Worm (Caenorhabditis elegans): ENCODE results near the gene srg-15.

The srg-15 gene

ce11 chrII:8743379-8744173, 33.4 kb upstream of the srg-15 start, which contains the start of gene mak-1:
Gene mak-1, plus strand, starts transcription at chrII:8744071.
- TF ChIP-seq him-1 (tag; optimal IDR thresholded peaks at IDR 0.05) (no peak), W03F9.2 (tag; optimal IDR thresholded peaks at IDR 0.05) (no peak), dao-5 (tag; optimal IDR thresholded peaks at IDR 0.05) (no peak)

ce11 chrII:8742972-8743371, 32.8 kb upstream of the srg-15 start:
- no peak for TF ChIP-seq W03F9.2 (tag; optimal IDR thresholded peaks at IDR 0.05)
- TF ChIP-seq him-1 (tag; optimal IDR thresholded peaks at IDR 0.05): no peak
- no peak for TF ChIP-seq dao-5 (tag; optimal IDR thresholded peaks at IDR 0.05)

- TF ChIP-seq W03F9.2 (tag; optimal IDR thresholded peaks at IDR 0.05): no peak
- TF ChIP-seq dao-5 (tag; optimal IDR thresholded peaks at IDR 0.05): no peak
- no peak for TF ChIP-seq him-1 (tag; optimal IDR thresholded peaks at IDR 0.05)
Observed at ce11 chrII:8742006-8742847, 32.0 kb upstream of the srg-15 start.

ce11 chrII:8741277-8741676, 31.1 kb upstream of the srg-15 start:
- TF ChIP-seq him-1 (tag; optimal IDR thresholded peaks at IDR 0.05) (no peak), W03F9.2 (tag; optimal IDR thresholded peaks at IDR 0.05) (no peak), dao-5 (tag; optimal IDR thresholded peaks at IDR 0.05) (no peak)

- no peak for TF ChIP-seq W03F9.2 (tag; optimal IDR thresholded peaks at IDR 0.05)
- TF ChIP-seq him-1 (tag; optimal IDR thresholded peaks at IDR 0.05): no peak
- no peak for TF ChIP-seq dao-5 (tag; optimal IDR thresholded peaks at IDR 0.05)
Observed at ce11 chrII:8740326-8740949, 30.2 kb upstream of the srg-15 start.

ce11 chrII:8738955-8739354, 28.7 kb upstream of the srg-15 start:
- TF ChIP-seq him-1 (tag; optimal IDR thresholded peaks at IDR 0.05): no peak
- no peak for TF ChIP-seq W03F9.2 (tag; optimal IDR thresholded peaks at IDR 0.05)
- no peak for TF ChIP-seq dao-5 (tag; optimal IDR thresholded peaks at IDR 0.05)

ce11 chrII:8738244-8738643, 28.0 kb upstream of the srg-15 start:
- TF ChIP-seq W03F9.2 (tag; optimal IDR thresholded peaks at IDR 0.05): no peak
- no peak for TF ChIP-seq him-1 (tag; optimal IDR thresholded peaks at IDR 0.05)
- TF ChIP-seq dao-5 (tag; optimal IDR thresholded peaks at IDR 0.05): no peak

- TF ChIP-seq dao-5 (tag; optimal IDR thresholded peaks at IDR 0.05): no peak
- TF ChIP-seq him-1 (tag; optimal IDR thresholded peaks at IDR 0.05): no peak
Observed at ce11 chrII:8737456-8737855, 27.2 kb upstream of the srg-15 start, which contains the start of gene idpb-4. Gene idpb-4, minus strand, starts transcription at chrII:8737556.

ce11 chrII:8733627-8734026, 23.4 kb upstream of the srg-15 start:
- no peak for TF ChIP-seq W03F9.2 (tag; optimal IDR thresholded peaks at IDR 0.05)
- TF ChIP-seq him-1 (tag; optimal IDR thresholded peaks at IDR 0.05): no peak

ce11 chrII:8732339-8733100, 22.3 kb upstream of the srg-15 start, which contains the start of gene rol-6:
Gene rol-6, plus strand, starts transcription at chrII:8733050.
- TF ChIP-seq him-1 (tag; optimal IDR thresholded peaks at IDR 0.05) (no peak), dao-5 (tag; optimal IDR thresholded peaks at IDR 0.05) (no peak), W03F9.2 (tag; optimal IDR thresholded peaks at IDR 0.05) (no peak)

ce11 chrII:8731736-8732229, 21.6 kb upstream of the srg-15 start:
- no peak for TF ChIP-seq dao-5 (tag; optimal IDR thresholded peaks at IDR 0.05)
- no peak for TF ChIP-seq him-1 (tag; optimal IDR thresholded peaks at IDR 0.05)
- no peak for TF ChIP-seq W03F9.2 (tag; optimal IDR thresholded peaks at IDR 0.05)

- TF ChIP-seq him-1 (tag; optimal IDR thresholded peaks at IDR 0.05): no peak
- TF ChIP-seq dao-5 (tag; optimal IDR thresholded peaks at IDR 0.05): no peak
- no peak for TF ChIP-seq W03F9.2 (tag; optimal IDR thresholded peaks at IDR 0.05)
Observed at ce11 chrII:8730960-8731693, 20.9 kb upstream of the srg-15 start.

All from whole organism, L4/young adult.